Worm (Caenorhabditis elegans) whole organism, L4/young adult: ENCODE measurements around the gene talp-3.

ENCODE experiments used
- W03F9.2 ChIP-seq: fragments of 150-350 bp; optimal IDR thresholded peaks from 2 replicates; lab custom pipeline; 2014; ENCODE audit warnings: missing biosample characterization, missing genetic modification characterization
- dao-5 ChIP-seq: sonication (generic microtip); optimal IDR thresholded peaks from 2 replicates; lab custom pipeline; 2016; ENCODE audit warnings: missing genotype, missing genetic modification characterization, moderate library complexity, missing compliant biosample characterization

ce11 chrIV:14620042-14620441, 33.1 kb downstream of the talp-3 start:
- TF ChIP-seq W03F9.2 (no peak), dao-5 (tag; lab: Kevin White, UChicago) (no peak)
